Worm (Caenorhabditis elegans): Measurements from ENCODE around the gene nhr-96.

ce11 chrV:2271750-2272149, 38.5 kb downstream of the nhr-96 start, which contains the start of gene Y5H2A.1:
- TF ChIP-seq elt-2 (tag; optimal IDR thresholded peaks at IDR 0.05) (no peak), unc-62 (GFP tag; optimal IDR thresholded peaks at IDR 0.05) (no peak), pqm-1 (tag; optimal IDR thresholded peaks at IDR 0.05) (no peak), nhr-237 (tag; optimal IDR thresholded peaks at IDR 0.05) (no peak), skn-1 (tag; optimal IDR thresholded peaks at IDR 0.05) (no peak), fos-1 (tag; optimal IDR thresholded peaks at IDR 0.05) (no peak), ceh-28 (tag; optimal IDR thresholded peaks at IDR 0.05) (no peak), nhr-25 (tag; optimal IDR thresholded peaks at IDR 0.05) (no peak), ztf-4 (tag; optimal IDR thresholded peaks at IDR 0.05) (no peak), snpc-4 (tag; optimal IDR thresholded peaks at IDR 0.05) (no peak), pha-4 (tag; optimal IDR thresholded peaks at IDR 0.05) (no peak)

Measured in whole organism, L3 larva.